Worm (Caenorhabditis elegans): Measurements from ENCODE around the gene tth-1.

ce11 chrX:8424286-8424685 lies 753 bp upstream of the tth-1 start:
- TF ChIP-seq unc-130 (tag; optimal IDR thresholded peaks at IDR 0.05) (no peak), lin-15B (tag; optimal IDR thresholded peaks at IDR 0.05) (no peak)

Data from whole organism, L1 larva.